Worm (Caenorhabditis elegans): Measurements from ENCODE around the gene R07B7.12.

ce11 chrV:12080274-12080673, 8.6 kb upstream of the R07B7.12 start, which contains the start of gene R07B7.9:
- no peak for TF ChIP-seq snpc-4 (tag; optimal IDR thresholded peaks at IDR 0.05)
- no peak for TF ChIP-seq elt-3 (tag; optimal IDR thresholded peaks at IDR 0.05)
- no peak for TF ChIP-seq nhr-12 (tag; optimal IDR thresholded peaks at IDR 0.05)
- no peak for TF ChIP-seq egl-27 (tag; optimal IDR thresholded peaks at IDR 0.05)
- no peak for TF ChIP-seq lin-11 (tag; optimal IDR thresholded peaks at IDR 0.05)
